Fruit fly (Drosophila melanogaster) whole organism, embryonic: ENCODE data around the gene CG32373.

Experiments used
- Ada2b ChIP-seq: fragments of 200-800 bp; sonication (Bioruptor generic); IDR thresholded peaks from 2 replicates; pipeline ENCODE4 v1.3.6; 2022; ENCODE audit warnings: missing biosample characterization, missing genetic modification characterization
- C15 ChIP-seq: fragments of 200-800 bp; sonication (Bioruptor generic); IDR thresholded peaks from 3 replicates; pipeline ENCODE4 v1.3.6; 2022; ENCODE audit warnings: missing biosample characterization, missing genetic modification characterization
- CG1024 ChIP-seq: fragments of 200-800 bp; sonication (Bioruptor generic); IDR thresholded peaks from 2 replicates; pipeline ENCODE4 v1.3.6; 2022; ENCODE audit warnings: missing biosample characterization, missing genetic modification characterization
- CG11696 ChIP-seq: fragments of 200-800 bp; sonication (Bioruptor generic); IDR thresholded peaks from 2 replicates; pipeline ENCODE4 v1.3.6; 2022; ENCODE audit warnings: missing biosample characterization, missing genetic modification characterization
- CG13287 ChIP-seq: fragments of 200-800 bp; sonication (Bioruptor generic); IDR thresholded peaks from 2 replicates; pipeline ENCODE4 v1.3.6; 2022; ENCODE audit warnings: missing biosample characterization, missing genetic modification characterization; ENCODE audit not compliant: partially characterized antibody
- CG15011 ChIP-seq: fragments of 200-800 bp; sonication (Bioruptor generic); optimal IDR thresholded peaks from 3 replicates; lab custom pipeline; 2018; ENCODE audit warnings: missing biosample characterization, mild to moderate bottlenecking, missing genetic modification characterization
- CG15269 ChIP-seq: fragments of 200-800 bp; sonication (Bioruptor generic); optimal IDR thresholded peaks from 2 replicates; lab custom pipeline; 2018; ENCODE audit warnings: missing biosample characterization, mild to moderate bottlenecking, missing genetic modification characterization, moderate library complexity
- CG15479 ChIP-seq: fragments of 200-800 bp; sonication (Bioruptor generic); optimal IDR thresholded peaks from 3 replicates; lab custom pipeline; 2019; ENCODE audit warnings: missing biosample characterization, mild to moderate bottlenecking, missing genetic modification characterization, moderate library complexity
- CG1603 ChIP-seq: fragments of 200-800 bp; sonication (Bioruptor generic); optimal IDR thresholded peaks from 2 replicates; lab custom pipeline; 2019; ENCODE audit warnings: missing biosample characterization, mild to moderate bottlenecking, missing genetic modification characterization, moderate library complexity
- CG17361 ChIP-seq: fragments of 200-800 bp; sonication (Bioruptor generic); IDR thresholded peaks from 3 replicates; pipeline ENCODE4 v1.3.6; 2022; ENCODE audit warnings: missing biosample characterization, missing genetic modification characterization
- CG17385 ChIP-seq: fragments of 200-800 bp; sonication (Bioruptor generic); optimal IDR thresholded peaks from 3 replicates; lab custom pipeline; 2018; ENCODE audit warnings: missing biosample characterization, mild to moderate bottlenecking, missing genetic modification characterization
- CG17568 ChIP-seq: fragments of 200-800 bp; sonication (Bioruptor generic); optimal IDR thresholded peaks from 2 replicates; lab custom pipeline; 2018; ENCODE audit warnings: missing biosample characterization, mild to moderate bottlenecking, missing genetic modification characterization, moderate library complexity
- CG17912 ChIP-seq: fragments of 200-800 bp; sonication (Bioruptor generic); optimal IDR thresholded peaks from 2 replicates; lab custom pipeline; 2018; ENCODE audit warnings: missing biosample characterization, mild to moderate bottlenecking, missing genetic modification characterization
- CG18262 ChIP-seq: fragments of 200-800 bp; optimal IDR thresholded peaks from 3 replicates; lab custom pipeline; 2019; ENCODE audit warnings: missing biosample characterization, mild to moderate bottlenecking, missing genetic modification characterization, moderate library complexity
- CG32532 ChIP-seq: fragments of 200-800 bp; sonication (Bioruptor generic); IDR thresholded peaks from 2 replicates; pipeline ENCODE4 v1.3.6; 2022; ENCODE audit warnings: missing biosample characterization, missing genetic modification characterization
- CG34224 ChIP-seq: fragments of 200-800 bp; sonication (Bioruptor generic); IDR thresholded peaks from 3 replicates; pipeline ENCODE4 v1.3.6; 2022; ENCODE audit warnings: missing biosample characterization, missing genetic modification characterization; ENCODE audit not compliant: partially characterized antibody
- CG7556 ChIP-seq: fragments of 200-800 bp; sonication (Bioruptor generic); optimal IDR thresholded peaks from 2 replicates; lab custom pipeline; 2017; ENCODE audit warnings: missing biosample characterization, mild to moderate bottlenecking, missing genetic modification characterization
- CG9727 ChIP-seq: fragments of 200-800 bp; sonication (Bioruptor generic); optimal IDR thresholded peaks from 3 replicates; lab custom pipeline; 2017; ENCODE audit warnings: missing biosample characterization, mild to moderate bottlenecking, missing genetic modification characterization
- D19A ChIP-seq: fragments of 200-800 bp; optimal IDR thresholded peaks from 3 replicates; lab custom pipeline; 2019; ENCODE audit warnings: missing biosample characterization, mild to moderate bottlenecking, missing genetic modification characterization, moderate library complexity
- Eip74EF ChIP-seq, 2 experiments: fragments of 200-800 bp in 1 of 2; fragments of >200 bp in 1 of 2; sonication (Bioruptor generic) in 1 of 2; optimal IDR thresholded peaks; 2 replicates each; lab custom pipeline; 2017 to 2019; ENCODE audit warnings: missing biosample characterization in 2 of 2, missing genetic modification characterization in 2 of 2, mild to moderate bottlenecking in 1 of 2, moderate library complexity in 1 of 2
- NC2α ChIP-seq: fragments of 200-800 bp; sonication (Bioruptor generic); optimal IDR thresholded peaks from 2 replicates; lab custom pipeline; 2016; ENCODE audit warnings: missing biosample characterization, missing genetic modification characterization
- Ravus ChIP-seq: fragments of 200-800 bp; sonication (Bioruptor generic); IDR thresholded peaks from 2 replicates; pipeline ENCODE4 v1.3.6; 2022; ENCODE audit warnings: missing biosample characterization, missing genetic modification characterization
- Taf1 ChIP-seq: fragments of 200-800 bp; sonication (Bioruptor generic); IDR thresholded peaks from 2 replicates; pipeline ENCODE4 v1.3.6; 2022; ENCODE audit warnings: missing biosample characterization, missing genetic modification characterization
- ab ChIP-seq: fragments of 200-800 bp; sonication (Bioruptor generic); optimal IDR thresholded peaks from 2 replicates; lab custom pipeline; 2016; ENCODE audit warnings: missing biosample characterization, missing genetic modification characterization
- abd-A ChIP-seq: fragments of 200-800 bp; sonication (Bioruptor generic); optimal IDR thresholded peaks from 3 replicates; lab custom pipeline; 2019; ENCODE audit warnings: missing biosample characterization, mild to moderate bottlenecking, missing genetic modification characterization, moderate library complexity
- az2 ChIP-seq: fragments of 200-800 bp; sonication (Bioruptor generic); optimal IDR thresholded peaks from 3 replicates; lab custom pipeline; 2016; ENCODE audit warnings: missing biosample characterization, missing genetic modification characterization
- chinmo ChIP-seq: fragments of 200-800 bp; sonication (Bioruptor generic); IDR thresholded peaks from 4 replicates; pipeline ENCODE4 v1.3.6; 2022; ENCODE audit warnings: missing biosample characterization, missing genetic modification characterization; ENCODE audit not compliant: partially characterized antibody
- dmrt11E ChIP-seq: fragments of 200-800 bp; sonication (Bioruptor generic); optimal IDR thresholded peaks from 3 replicates; lab custom pipeline; 2018; ENCODE audit warnings: missing biosample characterization, mild to moderate bottlenecking, missing genetic modification characterization, moderate library complexity
- eve ChIP-seq, 2 experiments: fragments of >200 bp; optimal IDR thresholded peaks; 2 replicates each; lab custom pipeline; 2017; ENCODE audit warnings: missing biosample characterization in 2 of 2, missing genetic modification characterization in 2 of 2
- ftz-f1 ChIP-seq: fragments of 200-800 bp; sonication (Bioruptor generic); optimal IDR thresholded peaks from 2 replicates; lab custom pipeline; 2016; ENCODE audit warnings: missing biosample characterization, missing genetic modification characterization
- grau ChIP-seq: fragments of 200-800 bp; optimal IDR thresholded peaks from 3 replicates; lab custom pipeline; 2019; ENCODE audit warnings: missing biosample characterization, mild to moderate bottlenecking, missing genetic modification characterization, moderate library complexity
- hth ChIP-seq: fragments of >200 bp; optimal IDR thresholded peaks from 2 replicates; lab custom pipeline; 2017; ENCODE audit warnings: inconsistent platforms
- lbe ChIP-seq: fragments of 200-800 bp; sonication (Bioruptor generic); optimal IDR thresholded peaks from 2 replicates; lab custom pipeline; 2016; ENCODE audit warnings: missing biosample characterization, mild to moderate bottlenecking, missing genetic modification characterization
- lilli ChIP-seq: fragments of 200-800 bp; sonication (Bioruptor generic); optimal IDR thresholded peaks from 3 replicates; lab custom pipeline; 2016; ENCODE audit warnings: missing biosample characterization, missing genetic modification characterization
- onecut ChIP-seq: fragments of 200-800 bp; sonication (Bioruptor generic); IDR thresholded peaks from 2 replicates; pipeline ENCODE4 v1.3.6; 2022; ENCODE audit warnings: missing biosample characterization, missing genetic modification characterization
- pb ChIP-seq: fragments of 200-800 bp; sonication (Bioruptor generic); optimal IDR thresholded peaks from 3 replicates; lab custom pipeline; 2016; ENCODE audit warnings: missing biosample characterization, missing genetic modification characterization
- phol ChIP-seq: fragments of 200-800 bp; sonication (Bioruptor generic); optimal IDR thresholded peaks from 3 replicates; lab custom pipeline; 2018; ENCODE audit warnings: missing biosample characterization, mild to moderate bottlenecking, missing genetic modification characterization, moderate library complexity
- pnt ChIP-seq: fragments of 200-800 bp; sonication (Bioruptor generic); optimal IDR thresholded peaks from 3 replicates; lab custom pipeline; 2016; ENCODE audit warnings: missing biosample characterization, missing genetic modification characterization
- pros ChIP-seq: fragments of 200-800 bp; sonication (Bioruptor generic); optimal IDR thresholded peaks from 3 replicates; lab custom pipeline; 2019; ENCODE audit warnings: missing biosample characterization, mild to moderate bottlenecking, missing genetic modification characterization, moderate library complexity
- ranshi ChIP-seq: fragments of 200-800 bp; sonication (Bioruptor generic); IDR thresholded peaks from 2 replicates; pipeline ENCODE4 v1.3.6; 2022; ENCODE audit warnings: missing biosample characterization, missing genetic modification characterization
- sd ChIP-seq: fragments of 200-800 bp; sonication (Bioruptor generic); optimal IDR thresholded peaks from 3 replicates; lab custom pipeline; 2018; ENCODE audit warnings: missing biosample characterization, mild to moderate bottlenecking, missing genetic modification characterization, moderate library complexity
- seq ChIP-seq: fragments of 200-800 bp; sonication (Bioruptor generic); IDR thresholded peaks from 2 replicates; pipeline ENCODE4 v1.3.6; 2022; ENCODE audit warnings: missing biosample characterization, missing genetic modification characterization
- sim ChIP-seq: fragments of 200-800 bp; sonication (Bioruptor generic); IDR thresholded peaks from 2 replicates; pipeline ENCODE4 v1.3.6; 2022; ENCODE audit warnings: missing biosample characterization, missing genetic modification characterization
- sima ChIP-seq: fragments of 200-800 bp; sonication (Bioruptor generic); optimal IDR thresholded peaks from 2 replicates; lab custom pipeline; 2016; ENCODE audit warnings: missing biosample characterization, missing genetic modification characterization
- slbo ChIP-seq: fragments of 200-800 bp; sonication (Bioruptor generic); IDR thresholded peaks from 2 replicates; pipeline ENCODE4 v1.3.6; 2022; ENCODE audit warnings: missing biosample characterization, missing genetic modification characterization
- slou ChIP-seq: fragments of 200-800 bp; sonication (Bioruptor generic); optimal IDR thresholded peaks from 3 replicates; lab custom pipeline; 2016; ENCODE audit warnings: missing biosample characterization, missing genetic modification characterization
- sqz ChIP-seq: fragments of 200-800 bp; sonication (Bioruptor generic); optimal IDR thresholded peaks from 3 replicates; lab custom pipeline; 2018; ENCODE audit warnings: missing biosample characterization, mild to moderate bottlenecking, missing genetic modification characterization
- sug ChIP-seq: fragments of 200-800 bp; optimal IDR thresholded peaks from 2 replicates; lab custom pipeline; 2019; ENCODE audit warnings: missing biosample characterization, mild to moderate bottlenecking, missing genetic modification characterization, moderate library complexity
- zen2 ChIP-seq: fragments of 200-800 bp; sonication (Bioruptor generic); IDR thresholded peaks from 3 replicates; pipeline ENCODE4 v1.3.6; 2022; ENCODE audit warnings: missing biosample characterization, missing genetic modification characterization; ENCODE audit not compliant: partially characterized antibody

Gene CG32373

DNA sequence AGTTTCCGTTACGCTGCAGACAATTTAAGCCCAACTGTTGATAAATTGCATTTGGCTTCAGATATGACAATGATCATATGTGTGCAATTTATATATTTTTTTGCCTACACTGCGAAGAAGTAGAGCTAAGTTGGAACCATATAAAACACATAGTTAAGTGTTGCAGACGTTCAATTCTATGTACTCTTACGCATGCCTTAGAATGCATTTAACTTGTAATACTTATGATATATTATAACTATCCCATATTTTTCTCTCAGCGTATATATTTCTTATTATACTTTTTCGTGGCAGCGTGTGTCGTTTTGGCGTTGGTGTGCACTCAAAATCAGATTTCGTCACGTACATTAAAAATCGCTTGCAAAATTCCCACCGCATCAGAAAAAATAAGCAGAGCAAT is 133.0 kb downstream of the CG32373 start (continued):
- TF ChIP-seq lilli (GFP tag; lab: Kevin White, UChicago) (peak; percentile 21), zen2 (GFP tag; lab: Robert Waterston, UW) (no peak), CG32532 (GFP tag; lab: Robert Waterston, UW) (0 out of 2 replicates have a peak, but pooled peaks have one; percentile 23), NC2α (GFP tag; lab: Kevin White, UChicago) (no peak), CG17361 (GFP tag; lab: Robert Waterston, UW) (0 out of 3 replicates have a peak, but pooled peaks have one; percentile 24), CG9727 (peak; percentile 10), Ravus (GFP tag; lab: Robert Waterston, UW) (no peak), hth (no peak), az2 (GFP tag; lab: Kevin White, UChicago) (peak; percentile 0), CG7556 (GFP tag; lab: Kevin White, UChicago) (no peak), sim (GFP tag; lab: Robert Waterston, UW) (0 out of 2 replicates have a peak, but pooled peaks have one; percentile 35), ranshi (peak; percentile 33; the same call in 1 of the 2 replicates), CG17568 (no peak), grau (tag; lab: Kevin White, UChicago) (peak; percentile 40), CG18262 (peak; percentile 1), Ada2b (peak; percentile 30; the same call in 1 of the 2 replicates), slou (no peak), lbe (GFP tag; lab: Kevin White, UChicago) (peak; percentile 62), slbo (peak; percentile 72), phol (tag; lab: Kevin White, UChicago) (no peak), seq (no peak), sqz (GFP tag; lab: Kevin White, UChicago) (no peak), pros (GFP tag; lab: Kevin White, UChicago) (no peak), CG17385 (GFP tag; lab: Kevin White, UChicago) (no peak), ab (GFP tag; lab: Kevin White, UChicago) (no peak), dmrt11E (no peak), CG34224 (GFP tag; lab: Robert Waterston, UW) (no peak), sima (GFP tag; lab: Kevin White, UChicago) (no peak), Taf1 (no peak), eve (GFP tag; optimal IDR thresholded peaks at IDR 0.05; lab: Kevin White, UChicago) (peak in 1 of 2 experiments; percentile 24), CG17912 (GFP tag; lab: Kevin White, UChicago) (no peak), CG11696 (GFP tag; lab: Robert Waterston, UW) (no peak), sug (tag; lab: Kevin White, UChicago) (no peak), CG15269 (tag; lab: Kevin White, UChicago) (peak; percentile 55), CG15011 (GFP tag; lab: Kevin White, UChicago) (no peak)

DNA sequence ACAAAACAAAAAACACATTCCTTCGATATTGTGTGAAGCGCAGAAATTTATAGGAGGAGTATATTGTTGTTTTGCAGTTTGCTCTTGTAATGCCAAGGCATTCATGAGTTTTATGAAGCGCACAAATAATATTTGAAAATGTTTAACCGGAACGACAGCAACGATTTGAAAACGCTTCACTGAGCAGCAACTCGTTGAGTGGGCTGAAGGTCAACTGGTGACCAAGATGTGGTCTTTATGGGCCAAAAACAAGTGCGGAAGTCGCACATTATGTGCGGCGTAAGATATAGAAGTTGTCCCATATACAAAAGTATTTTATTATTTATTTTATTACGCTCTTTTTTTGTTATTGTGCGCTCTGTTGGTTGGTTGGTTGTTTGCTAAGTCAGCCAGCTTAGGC is 135.9 kb downstream of the CG32373 start:
- TF ChIP-seq C15 (GFP tag; lab: Robert Waterston, UW) (no peak), chinmo (peak; percentile 84; the same call in 1 of the 4 replicates), CG1024 (GFP tag; lab: Robert Waterston, UW) (no peak), D19A (tag; lab: Kevin White, UChicago) (no peak), CG1603 (tag; lab: Kevin White, UChicago) (no peak), grau (tag; lab: Kevin White, UChicago) (no peak), pb (GFP tag; lab: Kevin White, UChicago) (no peak), pnt (GFP tag; lab: Kevin White, UChicago) (no peak), ftz-f1 (GFP tag; lab: Kevin White, UChicago) (peak; percentile 10), Eip74EF (GFP tag; optimal IDR thresholded peaks at IDR 0.05; lab: Kevin White, UChicago) (peak in 1 of 2 experiments; percentile 88), CG15479 (GFP tag; lab: Kevin White, UChicago) (no peak), slbo (no peak), abd-A (tag; lab: Kevin White, UChicago) (no peak), sd (tag; lab: Kevin White, UChicago) (peak; percentile 87), onecut (GFP tag; lab: Robert Waterston, UW) (no peak), CG13287 (GFP tag; lab: Robert Waterston, UW) (no peak)
